Fruit fly (Drosophila melanogaster): ENCODE results near the gene indra.

Gene indra

DNA sequence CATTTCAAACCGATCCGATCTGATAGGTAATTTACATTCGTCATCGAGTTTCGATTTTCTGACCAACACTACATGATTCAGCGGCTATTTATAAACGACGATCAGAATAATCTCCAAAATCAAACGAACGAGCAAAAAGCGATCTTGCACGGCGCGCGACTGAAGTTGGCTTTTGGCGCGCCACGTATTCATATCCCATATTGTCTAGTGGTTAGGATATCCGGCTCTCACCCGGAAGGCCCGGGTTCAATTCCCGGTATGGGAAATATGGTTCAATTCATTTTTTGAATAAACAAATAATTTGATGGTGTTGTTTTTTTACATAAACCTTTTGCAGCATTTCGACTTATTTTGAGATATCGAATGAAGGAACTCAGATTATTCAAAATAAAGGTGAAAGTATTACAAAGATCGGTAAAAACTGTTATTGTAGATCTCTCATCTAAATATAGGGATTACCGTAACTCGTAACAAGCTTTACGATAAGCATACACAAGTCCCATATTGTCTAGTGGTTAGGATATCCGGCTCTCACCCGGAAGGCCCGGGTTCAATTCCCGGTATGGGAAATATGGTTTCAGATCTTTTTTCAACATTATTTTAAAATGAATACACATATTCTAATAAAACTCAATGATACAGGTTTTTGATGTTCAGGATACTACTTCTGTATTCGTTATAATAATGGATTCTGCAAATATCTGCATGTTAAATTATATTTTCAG, 37.7 kb upstream of the indra start:
- TF ChIP-seq Eip78C (GFP tag) (peak; percentile 23), net (GFP tag; optimal IDR thresholded peaks at IDR 0.05) (no peak), svp (GFP tag) (peak; percentile 29)

dm6 chr3L:1378862-1379543, 36.8 kb upstream of the indra start:
- peak; percentile 67 for TF ChIP-seq pdm3 (GFP tag; optimal IDR thresholded peaks at IDR 0.05)
- TF ChIP-seq CG6276 (GFP tag; optimal IDR thresholded peaks at IDR 0.05) = peak; percentile 91
- peak; percentile 68 for TF ChIP-seq Hr39 (GFP tag; optimal IDR thresholded peaks at IDR 0.05)
- TF ChIP-seq CG32006 (GFP tag; optimal IDR thresholded peaks at IDR 0.05) = peak; percentile 85
- peak; percentile 55 for TF ChIP-seq CG6792 (GFP tag; optimal IDR thresholded peaks at IDR 0.05)
- TF ChIP-seq dac (GFP tag; optimal IDR thresholded peaks at IDR 0.05) = peak; percentile 51
- TF ChIP-seq lz (GFP tag; optimal IDR thresholded peaks at IDR 0.05) = peak; percentile 75
- TF ChIP-seq svp (GFP tag) = peak; percentile 91
- TF ChIP-seq CG8632 (GFP tag; optimal IDR thresholded peaks at IDR 0.05) = peak; percentile 56
- TF ChIP-seq CG11294 (GFP tag; IDR thresholded peaks at IDR 0.05) = peak; percentile 79
- peak; percentile 71 for TF ChIP-seq Lpt (GFP tag; optimal IDR thresholded peaks at IDR 0.05)
- TF ChIP-seq Eip75B (GFP tag; optimal IDR thresholded peaks at IDR 0.05) = peak; percentile 68
- peak; percentile 65 for TF ChIP-seq Ets96B (tag; optimal IDR thresholded peaks at IDR 0.05)
- no peak for TF ChIP-seq CG8319 (GFP tag; optimal IDR thresholded peaks at IDR 0.05)
- TF ChIP-seq CG3919 (GFP tag; optimal IDR thresholded peaks at IDR 0.05) = peak; percentile 66
- peak; percentile 36 for TF ChIP-seq CG6854 (GFP tag; optimal IDR thresholded peaks at IDR 0.05)
- TF ChIP-seq CG11902 (GFP tag; optimal IDR thresholded peaks at IDR 0.05) = no peak
- peak; percentile 95 for TF ChIP-seq eg (GFP tag; IDR thresholded peaks at IDR 0.05)
- TF ChIP-seq dsx (GFP tag; optimal IDR thresholded peaks at IDR 0.05; ENCODE audit: poor library complexity, severe bottlenecking) = peak; percentile 77
- no peak for TF ChIP-seq fd85E (GFP tag; optimal IDR thresholded peaks at IDR 0.05)
- TF ChIP-seq CG10669 (GFP tag; optimal IDR thresholded peaks at IDR 0.05) = peak; percentile 52
- peak; percentile 8 to 63 for TF ChIP-seq salr (GFP tag; optimal IDR thresholded peaks at IDR 0.05)
- TF ChIP-seq CG11762 (GFP tag; optimal IDR thresholded peaks at IDR 0.05; ENCODE audit: insufficient read depth) = peak; percentile 30
- peak; percentile 65 for TF ChIP-seq spab (GFP tag; optimal IDR thresholded peaks at IDR 0.05)
- TF ChIP-seq Sox102F (GFP tag; optimal IDR thresholded peaks at IDR 0.05) = peak; percentile 67
- peak; percentile 71 for TF ChIP-seq CG6808 (GFP tag; optimal IDR thresholded peaks at IDR 0.05)
- no peak for TF ChIP-seq Eip93F (GFP tag; optimal IDR thresholded peaks at IDR 0.05)
- peak; percentile 74 for TF ChIP-seq OdsH (GFP tag; optimal IDR thresholded peaks at IDR 0.05)
- peak; percentile 29 for TF ChIP-seq fkh (GFP tag; optimal IDR thresholded peaks at IDR 0.05)
- peak; percentile 76 for TF ChIP-seq net (GFP tag; optimal IDR thresholded peaks at IDR 0.05)
- peak; percentile 92 for TF ChIP-seq CG6163 (GFP tag; IDR thresholded peaks at IDR 0.05)
- TF ChIP-seq CG15336 (GFP tag; IDR thresholded peaks at IDR 0.05) = peak; percentile 92
- peak; percentile 26 for TF ChIP-seq Ets21C (GFP tag; optimal IDR thresholded peaks at IDR 0.05)
- peak; percentile 84 for TF ChIP-seq Met (GFP tag; optimal IDR thresholded peaks at IDR 0.05)
- TF ChIP-seq CG34406 (GFP tag; optimal IDR thresholded peaks at IDR 0.05) = peak; percentile 68
- peak; percentile 15 for TF ChIP-seq vri (GFP tag; optimal IDR thresholded peaks at IDR 0.05)
- peak; percentile 81 for TF ChIP-seq Hr4 (GFP tag; optimal IDR thresholded peaks at IDR 0.05)
- peak; percentile 9 for TF ChIP-seq Sox15 (GFP tag; optimal IDR thresholded peaks at IDR 0.05)
- TF ChIP-seq Eip78C (GFP tag) = peak; percentile 88
- peak; percentile 69 for TF ChIP-seq CG10631 (GFP tag; optimal IDR thresholded peaks at IDR 0.05)
- TF ChIP-seq Blimp-1 (GFP tag; optimal IDR thresholded peaks at IDR 0.05) = peak; percentile 3
- TF ChIP-seq fd59A (GFP tag; optimal IDR thresholded peaks at IDR 0.05) = peak; percentile 50
- TF ChIP-seq Hr38 (GFP tag; optimal IDR thresholded peaks at IDR 0.05) = no peak
- TF ChIP-seq CG8119 (GFP tag; IDR thresholded peaks at IDR 0.05) = peak; percentile 93
- peak; percentile 83 for TF ChIP-seq Sox14 (GFP tag; optimal IDR thresholded peaks at IDR 0.05)
- TF ChIP-seq CG7368 (GFP tag; optimal IDR thresholded peaks at IDR 0.05) = no peak
- TF ChIP-seq CG9139 (GFP tag; optimal IDR thresholded peaks at IDR 0.05) = peak; percentile 64

Data from whole organism, prepupa.